Fruit fly (Drosophila melanogaster): ENCODE data around the gene CG18628.

CG18628 gene

dm6 chr3L:10660744-10661589 lies 21.4 kb downstream of the CG18628 start, which contains the start of the genes CG32066 and CG8003 (continued):
- TF ChIP-seq fd96Cb (tag; optimal IDR thresholded peaks at IDR 0.05) (no peak), Hsf (GFP tag; optimal IDR thresholded peaks at IDR 0.05) (no peak), oc (tag; optimal IDR thresholded peaks at IDR 0.05) (peak; percentile 56), Med (GFP tag) (peak; percentile 90), Sin3A (optimal IDR thresholded peaks at IDR 0.05) (no peak), insv (GFP tag; optimal IDR thresholded peaks at IDR 0.05) (no peak), Ada2b (GFP tag; IDR thresholded peaks at IDR 0.05) (peak; percentile 14; the same call in 1 of the 2 replicates), CG11696 (GFP tag; IDR thresholded peaks at IDR 0.05) (no peak), vvl (GFP tag; IDR thresholded peaks at IDR 0.05) (peak; percentile 32), run (tag; optimal IDR thresholded peaks at IDR 0.05) (no peak), CG32772 (GFP tag; IDR thresholded peaks at IDR 0.05) (no peak), CG10209 (GFP tag; optimal IDR thresholded peaks at IDR 0.05) (peak; percentile 11), ranshi (GFP tag; IDR thresholded peaks at IDR 0.05) (peak; percentile 38; the same call in 1 of the 2 replicates), trh (GFP tag; optimal IDR thresholded peaks at IDR 0.05) (no peak), gsb-n (tag; optimal IDR thresholded peaks at IDR 0.05) (peak; percentile 35), Ets65A (GFP tag) (peak; percentile 89), toy (GFP tag; IDR thresholded peaks at IDR 0.05) (no peak), CG10462 (GFP tag; optimal IDR thresholded peaks at IDR 0.05) (no peak), Fer3 (tag; optimal IDR thresholded peaks at IDR 0.05) (peak; percentile 20), gcm2 (GFP tag; optimal IDR thresholded peaks at IDR 0.05) (no peak), Atf3 (GFP tag; optimal IDR thresholded peaks at IDR 0.05) (no peak), CG3065 (GFP tag; optimal IDR thresholded peaks at IDR 0.05) (no peak), fd102C (GFP tag; optimal IDR thresholded peaks at IDR 0.05) (peak; percentile 0), Nf-YA (GFP tag; IDR thresholded peaks at IDR 0.05) (no peak), CG12299 (tag; optimal IDR thresholded peaks at IDR 0.05) (peak; percentile 45), CG14050 (GFP tag; IDR thresholded peaks at IDR 0.05) (0 out of 3 replicates have a peak, but pooled peaks have one; percentile 32), CG13775 (GFP tag; optimal IDR thresholded peaks at IDR 0.05) (peak; percentile 55)

DNA sequence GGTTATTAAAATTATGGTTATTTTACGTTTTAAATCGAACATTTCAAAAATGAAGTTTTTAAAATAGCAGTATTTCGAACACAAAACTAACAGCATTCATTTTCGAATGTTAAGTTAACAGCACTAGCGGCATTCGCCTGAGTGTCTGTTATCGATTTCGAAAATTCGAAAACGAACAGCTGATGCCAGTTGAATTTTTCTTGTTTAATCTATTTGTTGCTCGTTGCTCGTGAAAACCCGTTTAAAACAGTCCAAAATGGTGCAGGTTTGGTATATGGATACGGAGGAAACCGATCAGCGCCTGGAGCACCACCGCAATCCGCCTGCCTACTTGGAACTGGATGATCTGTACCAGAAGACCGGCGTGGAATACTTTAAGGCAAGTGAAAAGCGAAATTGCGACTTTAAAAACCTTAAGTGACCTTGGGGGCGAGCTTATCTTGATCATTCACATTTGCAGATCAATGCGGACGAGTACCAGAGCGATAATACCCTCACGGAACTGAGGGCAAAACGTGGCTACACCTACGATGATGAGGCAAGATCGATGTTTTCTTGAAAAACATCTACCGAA lies 23.7 kb downstream of the CG18628 start, which contains the start of gene Adi1:
Adi1 (plus strand) TSS at position 187 of the 574 bp plus-strand sequence.
- TF ChIP-seq CG13894 (tag; optimal IDR thresholded peaks at IDR 0.05) (peak; percentile 14), CG8290 (GFP tag; optimal IDR thresholded peaks at IDR 0.05) (no peak), CG8290 (tag; optimal IDR thresholded peaks at IDR 0.05) (peak in 1 of 2 experiments; percentile 5), Fer1 (GFP tag; optimal IDR thresholded peaks at IDR 0.05) (peak; percentile 7), CG11247 (GFP tag; IDR thresholded peaks at IDR 0.05) (no peak), CG1792 (GFP tag; optimal IDR thresholded peaks at IDR 0.05) (no peak), lbe (GFP tag; optimal IDR thresholded peaks at IDR 0.05) (peak; percentile 28), MESR4 (GFP tag; optimal IDR thresholded peaks at IDR 0.05) (peak; percentile 27), vnd (GFP tag; IDR thresholded peaks at IDR 0.05; ENCODE audit: partially characterized antibody) (no peak), fd3F (GFP tag; optimal IDR thresholded peaks at IDR 0.05) (no peak), sug (tag; optimal IDR thresholded peaks at IDR 0.05) (peak; percentile 17), CG34376 (GFP tag; optimal IDR thresholded peaks at IDR 0.05) (peak; percentile 50), wek (GFP tag; optimal IDR thresholded peaks at IDR 0.05) (peak; percentile 69), ERR (GFP tag; optimal IDR thresholded peaks at IDR 0.05) (peak; percentile 49), E2f2 (GFP tag; IDR thresholded peaks at IDR 0.05) (peak; percentile 22; the same call in 1 of the 2 replicates), CG10147 (GFP tag; optimal IDR thresholded peaks at IDR 0.05) (no peak), CG7963 (GFP tag; IDR thresholded peaks at IDR 0.05; ENCODE audit: partially characterized antibody) (no peak), ranshi (GFP tag; IDR thresholded peaks at IDR 0.05) (no peak), Asciz (GFP tag; optimal IDR thresholded peaks at IDR 0.05) (no peak), CG15601 (tag; optimal IDR thresholded peaks at IDR 0.05) (no peak), ftz-f1 (GFP tag; optimal IDR thresholded peaks at IDR 0.05) (peak; percentile 62), Sin3A (optimal IDR thresholded peaks at IDR 0.05) (no peak), D19B (GFP tag; optimal IDR thresholded peaks at IDR 0.05) (no peak), Dp (GFP tag; optimal IDR thresholded peaks at IDR 0.05) (peak; percentile 31)
